Fruit fly (Drosophila melanogaster) S2 (cell line): ENCODE results near the gene CG9917.

Source experiments
- CG8478 ChIP-seq: fragments of >200 bp; optimal IDR thresholded peaks from 2 replicates; lab custom pipeline; 2018
- CTCF ChIP-seq, 2 experiments: fragments of >200 bp; optimal IDR thresholded peaks; 2 replicates each; lab custom pipeline; 2018

dm6 chrX:16323536-16323935 lies 505 bp upstream of the CG9917 start:
- TF ChIP-seq CG8478 (lab: Kevin White, UChicago) (no peak), CTCF (optimal IDR thresholded peaks at IDR 0.05; lab: Kevin White, UChicago) (no peak)
